Fruit fly (Drosophila melanogaster) whole organism, pupa: Measurements from ENCODE around the gene Cpr67Fb.

Experiments used
- CG10348 ChIP-seq: fragments of 200-800 bp; sonication (Bioruptor generic); IDR thresholded peaks from 2 replicates; pipeline ENCODE4 v1.3.6; 2022; ENCODE audit warnings: missing biosample characterization, missing genetic modification characterization
- CG13204 ChIP-seq: fragments of 200-800 bp; sonication (Bioruptor generic); optimal IDR thresholded peaks from 2 replicates; lab custom pipeline; 2018; ENCODE audit warnings: missing biosample characterization, mild to moderate bottlenecking, missing genetic modification characterization, moderate library complexity
- CG14655 ChIP-seq: fragments of 200-800 bp; sonication (Bioruptor generic); optimal IDR thresholded peaks from 3 replicates; lab custom pipeline; 2017; ENCODE audit warnings: mild to moderate bottlenecking, missing biosample characterization, missing genetic modification reagents, missing genetic modification characterization
- CG15710 ChIP-seq: fragments of 200-800 bp; sonication (Bioruptor generic); optimal IDR thresholded peaks from 2 replicates; lab custom pipeline; 2018; ENCODE audit warnings: missing biosample characterization, mild to moderate bottlenecking, missing genetic modification characterization, moderate library complexity
- CG17806 ChIP-seq: fragments of 200-800 bp; sonication (Bioruptor generic); optimal IDR thresholded peaks from 2 replicates; lab custom pipeline; 2018; ENCODE audit warnings: missing biosample characterization, mild to moderate bottlenecking, missing genetic modification characterization, moderate library complexity
- CG32121 ChIP-seq: fragments of 200-800 bp; sonication (Bioruptor generic); IDR thresholded peaks from 2 replicates; pipeline ENCODE4 v1.3.6; 2022; ENCODE audit warnings: missing biosample characterization, missing genetic modification characterization
- CG34367 ChIP-seq: fragments of 200-800 bp; sonication (Bioruptor generic); optimal IDR thresholded peaks from 2 replicates; lab custom pipeline; 2018; ENCODE audit warnings: missing biosample characterization, mild to moderate bottlenecking, missing genetic modification characterization
- CG4496 ChIP-seq: fragments of 200-800 bp; sonication (Bioruptor generic); IDR thresholded peaks from 3 replicates; pipeline ENCODE4 v1.3.6; 2022; ENCODE audit warnings: missing biosample characterization, missing genetic modification characterization
- CG9948 ChIP-seq: fragments of 200-800 bp; sonication (Bioruptor generic); optimal IDR thresholded peaks from 2 replicates; lab custom pipeline; 2018; ENCODE audit warnings: missing biosample characterization, mild to moderate bottlenecking, missing genetic modification characterization, moderate library complexity
- EcR ChIP-seq: fragments of 200-800 bp; sonication (Bioruptor generic); optimal IDR thresholded peaks from 3 replicates; lab custom pipeline; 2019; ENCODE audit warnings: missing biosample characterization, missing genetic modification characterization, mild to moderate bottlenecking, moderate library complexity, missing genetic modification reagents
- Ets98B ChIP-seq: fragments of 200-800 bp; sonication (Bioruptor generic); IDR thresholded peaks from 2 replicates; pipeline ENCODE4 v1.3.6; 2022; ENCODE audit warnings: missing biosample characterization, missing genetic modification characterization
- fd96Ca ChIP-seq: fragments of 200-800 bp; sonication (Bioruptor generic); IDR thresholded peaks from 3 replicates; pipeline ENCODE4 v1.3.6; 2022; ENCODE audit warnings: missing biosample characterization, missing genetic modification characterization
- rn ChIP-seq: fragments of 200-800 bp; sonication (Bioruptor generic); IDR thresholded peaks from 2 replicates; pipeline ENCODE4 v1.3.6; 2022; ENCODE audit warnings: missing biosample characterization, missing genetic modification characterization

DNA sequence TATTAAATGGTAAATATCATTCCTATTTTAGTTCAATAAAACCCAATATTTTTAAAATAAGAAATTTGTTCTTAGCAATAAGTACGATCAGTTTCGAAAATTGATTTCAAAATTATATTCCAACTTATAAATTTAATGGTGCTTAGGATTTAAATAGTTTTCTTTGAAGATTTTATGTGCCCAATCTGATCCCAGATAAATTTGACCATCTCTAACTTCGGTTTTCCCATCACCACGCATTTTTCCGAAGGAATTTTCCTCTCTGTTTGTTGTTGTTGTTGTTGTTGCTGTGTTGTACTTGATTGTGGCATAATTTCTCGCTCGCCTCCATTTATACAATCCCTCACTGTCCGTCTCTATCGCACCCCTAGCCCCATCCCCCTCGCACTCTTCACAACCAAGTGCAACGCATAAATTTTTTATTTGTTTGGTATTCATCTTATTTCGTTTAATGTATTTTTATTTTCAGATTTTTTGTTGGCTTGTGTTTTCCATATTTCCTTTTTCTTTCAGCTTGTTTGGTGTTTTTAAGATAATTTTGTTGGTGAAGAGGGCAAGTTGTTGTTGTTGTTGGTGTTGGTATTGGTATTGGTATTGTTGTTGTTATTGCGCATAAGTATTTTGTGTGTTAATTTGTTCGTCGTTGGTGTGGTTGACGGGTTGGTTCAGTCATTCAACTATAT is 44.2 kb upstream of the Cpr67Fb start:
- no peak for TF ChIP-seq CG9948
- TF ChIP-seq EcR (GFP tag; lab: Kevin White, UChicago): peak; percentile 40
- TF ChIP-seq CG32121 (GFP tag; lab: Robert Waterston, UW): peak; percentile 48; the same call in 1 of the 2 replicates
- no peak for TF ChIP-seq CG34367 (tag; lab: Kevin White, UChicago)
- no peak for TF ChIP-seq CG15710 (tag; lab: Kevin White, UChicago)
- TF ChIP-seq CG17806 (tag; lab: Kevin White, UChicago): peak; percentile 32
- no peak for TF ChIP-seq CG14655 (GFP tag; lab: Kevin White, UChicago)
- TF ChIP-seq CG13204 (GFP tag; lab: Kevin White, UChicago): no peak
- TF ChIP-seq CG10348 (GFP tag; lab: Robert Waterston, UW): no peak
- TF ChIP-seq fd96Ca (GFP tag; lab: Robert Waterston, UW): peak; percentile 19; the same call in 1 of the 3 replicates
- 0 out of 3 replicates have a peak, but pooled peaks have one; percentile 7 for TF ChIP-seq CG4496 (GFP tag; lab: Robert Waterston, UW)
- TF ChIP-seq Ets98B (GFP tag; lab: Robert Waterston, UW): no peak
- no peak for TF ChIP-seq rn
